Worm (Caenorhabditis elegans) whole organism, dauer: Measurements from ENCODE around the gene sdhd-1.

ENCODE experiments used
- unc-62 ChIP-seq: sonication (generic microtip); optimal IDR thresholded peaks from 2 replicates; lab custom pipeline; 2017; ENCODE audit warnings: missing biosample characterization, missing genetic modification reagents, missing genetic modification characterization

Gene sdhd-1

DNA sequence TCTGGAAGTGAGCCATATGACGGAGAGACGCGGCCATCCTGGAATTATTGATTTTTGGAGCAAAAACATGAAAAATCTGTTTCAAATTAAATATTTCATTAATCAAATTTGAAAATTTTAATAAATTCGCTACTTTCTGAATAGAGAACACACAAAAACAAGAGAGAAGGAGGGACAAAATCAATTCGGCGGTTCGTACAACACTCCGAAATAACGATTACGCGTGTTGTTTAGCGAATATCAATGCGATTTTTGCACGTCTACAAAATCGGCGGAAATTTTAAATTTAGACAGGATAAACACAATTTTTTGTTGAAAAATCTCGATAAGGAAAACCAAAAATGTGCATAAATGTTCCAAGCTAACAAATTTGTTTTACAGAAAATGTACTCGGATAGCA is at the start of gene sdhd-1, which contains the start of gene ilkp-1:
Gene sdhd-1, minus strand, starts transcription at position 38 of the 400 bp plus-strand sequence.
Gene ilkp-1, plus strand, starts transcription at position 380 of the 400 bp plus-strand sequence.
- TF ChIP-seq unc-62 (GFP tag; lab: Kevin White, UChicago), result no peak

DNA sequence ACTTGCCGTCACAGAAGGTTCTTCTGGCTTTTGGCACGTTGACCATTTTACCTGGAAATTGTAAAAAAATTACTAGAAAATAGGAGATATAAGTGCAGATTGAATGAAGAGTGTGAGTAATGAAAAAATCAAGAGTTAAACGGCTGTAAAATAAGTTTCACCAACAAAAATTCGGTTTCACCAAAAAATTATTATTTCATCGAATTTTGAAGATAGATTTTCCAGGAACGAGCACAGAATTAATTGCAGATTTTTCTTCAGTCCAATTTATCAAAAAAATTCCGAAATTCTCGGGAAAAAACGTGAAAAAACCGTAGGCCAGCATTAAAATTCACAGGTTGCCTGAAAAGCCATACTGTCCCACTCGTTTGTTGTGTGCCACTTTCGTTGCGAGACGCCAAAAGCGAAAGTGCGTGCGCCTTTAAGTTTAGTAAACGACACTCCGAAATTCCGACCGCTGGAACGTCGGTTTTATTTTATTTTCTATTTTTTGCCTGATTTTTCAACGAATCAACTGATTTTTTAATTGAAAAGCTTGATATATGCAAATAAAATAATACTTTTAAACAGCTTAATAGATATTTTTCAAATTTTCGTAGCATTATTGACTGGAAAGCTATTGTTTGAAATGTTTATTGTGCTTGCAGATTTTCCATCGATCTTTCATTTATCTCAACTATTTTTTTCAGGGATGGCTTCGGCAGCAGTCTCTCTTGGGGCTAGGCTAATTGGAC is 47.6 kb upstream of the sdhd-1 start, which contains the start of the genes rpl-36.A and nuo-1:
Gene rpl-36.A, minus strand, starts transcription at position 51 of the 734 bp plus-strand sequence.
Gene nuo-1, plus strand, starts transcription at position 684 of the 734 bp plus-strand sequence.
- no peak for TF ChIP-seq unc-62 (GFP tag; lab: Kevin White, UChicago)

DNA sequence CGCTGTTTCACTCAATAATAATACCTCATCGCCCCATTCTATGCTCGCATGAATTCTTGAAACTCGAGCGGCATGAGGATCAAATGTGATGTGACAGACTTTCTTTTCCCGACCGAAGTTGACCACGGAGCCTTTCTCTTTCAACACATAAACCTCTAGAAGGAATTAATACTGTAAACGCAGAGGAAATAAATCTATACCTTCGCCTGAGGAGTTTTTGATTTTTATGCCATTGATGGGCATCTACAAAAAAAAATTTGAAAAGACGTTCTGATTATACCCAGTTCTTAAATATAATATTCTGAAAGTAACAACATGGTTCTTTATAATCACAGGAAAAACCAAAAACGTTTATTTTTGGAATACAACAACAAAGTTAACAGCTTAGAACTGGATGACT is 46.5 kb upstream of the sdhd-1 start, which contains the start of gene nbs-1:
Gene nbs-1, minus strand, starts transcription at position 246 of the 400 bp plus-strand sequence.
- no peak for TF ChIP-seq unc-62 (GFP tag; lab: Kevin White, UChicago)

DNA sequence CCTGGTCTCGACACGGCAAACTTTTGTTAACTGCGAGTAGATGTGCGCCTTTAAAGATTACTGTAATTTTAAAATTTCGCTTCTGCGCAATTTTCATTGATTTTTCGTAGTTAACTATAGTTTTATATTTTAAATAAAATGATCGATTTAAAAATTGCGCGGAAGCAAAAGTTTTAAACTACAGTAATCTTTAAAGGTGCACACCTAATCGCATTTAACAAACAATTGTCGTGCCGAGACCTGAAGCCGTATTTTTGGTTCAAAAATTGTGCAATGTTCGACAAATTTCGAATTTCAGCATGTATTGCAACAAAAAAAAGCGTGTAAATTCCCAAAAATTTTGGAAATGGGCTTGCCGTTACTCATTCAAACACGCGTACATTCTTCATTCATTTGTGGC is 44.7 kb upstream of the sdhd-1 start:
- TF ChIP-seq unc-62 (GFP tag; lab: Kevin White, UChicago), result no peak

DNA sequence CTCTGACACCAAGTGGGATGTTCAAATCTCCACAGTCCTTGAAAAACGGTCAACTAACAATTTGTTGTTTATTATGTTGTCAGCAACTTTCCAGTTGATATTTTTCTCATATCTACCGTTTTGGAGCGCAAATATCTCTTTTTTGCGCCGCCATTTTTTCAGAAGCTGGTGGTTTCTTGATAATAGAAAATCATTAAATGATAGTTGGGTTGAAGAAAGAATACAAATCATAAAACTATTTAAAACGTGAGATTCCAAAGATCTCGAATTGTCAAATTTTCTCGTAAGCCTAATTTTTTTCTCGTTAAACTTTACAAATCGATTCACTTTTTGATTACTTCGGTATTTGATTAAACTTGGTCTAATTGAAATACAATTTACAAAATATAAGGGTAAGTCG is 42.7 kb upstream of the sdhd-1 start, which contains the start of gene rpl-42:
Gene rpl-42, plus strand, starts transcription at position 301 of the 400 bp plus-strand sequence.
- no peak for TF ChIP-seq unc-62 (GFP tag; lab: Kevin White, UChicago)

DNA sequence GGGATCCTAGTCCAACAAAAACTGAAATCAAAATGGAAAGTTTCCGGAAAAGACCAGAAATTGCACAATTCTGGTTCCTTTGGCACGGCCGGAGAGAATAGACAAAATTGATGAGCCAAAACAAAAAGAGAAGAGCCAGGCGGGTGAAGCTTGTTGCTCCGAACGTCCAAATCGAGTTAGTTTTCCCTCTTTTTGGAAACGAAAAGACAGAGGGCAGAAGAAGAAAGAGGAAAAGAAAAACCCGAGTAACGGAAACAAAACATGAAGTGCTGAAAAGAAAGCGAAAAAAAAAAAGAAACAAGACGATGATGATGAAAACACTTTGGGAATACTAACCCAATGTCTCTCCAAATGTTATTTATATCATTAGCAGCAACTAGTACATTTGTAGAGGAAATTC is 41.9 kb upstream of the sdhd-1 start:
- TF ChIP-seq unc-62 (GFP tag; lab: Kevin White, UChicago), result no peak

DNA sequence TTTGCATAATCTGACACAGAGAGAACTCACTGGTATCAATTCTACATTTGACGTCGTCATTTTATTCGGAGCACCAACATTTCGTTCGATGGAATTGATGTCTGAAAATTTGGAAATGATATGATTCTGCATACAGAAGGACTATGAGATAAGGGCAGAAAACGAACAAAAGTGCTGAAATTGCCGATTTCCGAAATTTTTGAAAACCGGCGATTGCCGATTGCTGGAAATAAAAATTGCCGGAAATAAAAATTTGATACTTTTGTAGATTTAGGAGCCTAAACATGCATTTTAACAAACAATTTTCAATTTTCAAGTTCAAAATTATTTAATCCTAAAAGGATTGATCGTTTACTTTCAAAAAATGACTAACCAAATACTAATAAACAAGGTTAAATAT is 39.6 kb upstream of the sdhd-1 start, which contains the start of gene unc-53:
Gene unc-53, minus strand, starts transcription at position 101 of the 400 bp plus-strand sequence.
- no peak for TF ChIP-seq unc-62 (GFP tag; lab: Kevin White, UChicago)

DNA sequence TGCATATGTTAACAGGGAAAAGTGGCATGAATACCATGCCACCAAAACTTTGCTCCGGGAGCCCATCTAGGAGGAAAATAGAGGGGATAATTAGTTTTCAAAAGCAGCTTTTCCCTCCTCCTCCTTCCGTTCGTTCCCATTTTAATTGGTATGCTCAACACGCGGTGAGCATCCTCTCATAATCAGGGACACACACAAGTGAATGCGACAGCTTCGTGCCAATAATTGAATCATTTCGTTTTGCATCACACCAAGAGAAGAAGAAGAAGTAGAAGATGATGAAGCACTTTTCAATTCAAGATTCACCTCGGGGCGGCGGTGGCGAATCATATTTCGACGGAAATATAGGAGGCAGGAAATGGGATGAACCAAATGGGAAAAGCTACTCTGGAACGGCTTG is 38.4 kb upstream of the sdhd-1 start:
- no peak for TF ChIP-seq unc-62 (GFP tag; lab: Kevin White, UChicago)

DNA sequence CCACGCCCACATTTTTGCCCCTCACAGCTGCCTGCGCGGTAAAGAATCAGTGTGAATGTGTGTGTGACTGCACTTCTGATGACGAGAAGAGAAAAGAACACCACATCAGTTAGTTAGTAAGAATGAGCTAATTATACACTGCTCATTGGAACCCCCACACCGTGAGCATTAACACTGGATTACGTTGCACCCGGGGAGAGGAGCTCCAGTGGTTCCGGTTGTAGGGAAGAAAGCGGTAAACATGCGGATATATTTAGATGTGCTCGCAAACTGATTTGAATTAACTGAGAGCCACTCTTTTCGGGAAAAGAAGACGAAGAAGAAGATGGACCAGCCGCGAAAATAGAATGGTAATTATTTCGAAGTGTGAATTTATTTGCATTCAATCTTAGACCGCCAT is 37.1 kb upstream of the sdhd-1 start:
- TF ChIP-seq unc-62 (GFP tag; lab: Kevin White, UChicago), result no peak

DNA sequence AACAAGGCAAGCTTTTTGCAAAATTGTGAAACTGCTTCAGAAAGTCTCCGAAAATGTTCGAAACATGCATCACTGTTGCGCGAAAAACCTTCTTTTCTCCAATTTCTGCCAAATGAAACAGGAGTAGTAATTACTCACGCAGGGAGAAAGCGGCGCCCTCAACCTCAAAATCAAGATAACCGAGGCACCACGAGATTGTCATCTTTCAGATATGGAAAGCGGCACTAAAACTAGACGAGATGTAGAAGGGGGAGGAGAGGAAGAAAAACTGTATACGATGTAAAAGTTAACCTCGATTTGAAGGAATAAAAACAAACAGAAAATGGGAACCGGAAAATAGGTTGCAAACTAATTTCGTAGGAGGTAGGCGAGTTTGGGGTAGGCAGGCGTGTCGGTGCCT is 26.8 kb upstream of the sdhd-1 start:
- no peak for TF ChIP-seq unc-62 (GFP tag; lab: Kevin White, UChicago)

DNA sequence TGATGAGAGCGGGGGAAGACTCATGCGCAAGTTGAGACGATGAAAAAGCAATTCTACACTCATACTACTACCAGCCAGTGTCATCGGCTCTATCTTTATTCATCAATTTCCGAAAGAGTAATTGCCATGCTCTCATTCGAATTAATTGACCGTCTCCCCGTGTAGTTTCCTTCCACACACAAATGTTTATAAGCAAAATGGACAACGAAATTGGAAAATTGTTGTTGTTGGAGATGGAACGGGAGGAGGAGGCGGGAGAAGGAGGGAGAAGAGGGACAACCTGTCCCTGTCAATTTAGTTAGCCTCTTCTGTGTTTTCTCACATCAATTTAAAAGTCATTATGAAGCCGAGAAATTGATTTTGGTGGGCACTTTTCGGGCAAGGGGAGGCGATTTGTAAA is 22.9 kb upstream of the sdhd-1 start:
- no peak for TF ChIP-seq unc-62 (GFP tag; lab: Kevin White, UChicago)

DNA sequence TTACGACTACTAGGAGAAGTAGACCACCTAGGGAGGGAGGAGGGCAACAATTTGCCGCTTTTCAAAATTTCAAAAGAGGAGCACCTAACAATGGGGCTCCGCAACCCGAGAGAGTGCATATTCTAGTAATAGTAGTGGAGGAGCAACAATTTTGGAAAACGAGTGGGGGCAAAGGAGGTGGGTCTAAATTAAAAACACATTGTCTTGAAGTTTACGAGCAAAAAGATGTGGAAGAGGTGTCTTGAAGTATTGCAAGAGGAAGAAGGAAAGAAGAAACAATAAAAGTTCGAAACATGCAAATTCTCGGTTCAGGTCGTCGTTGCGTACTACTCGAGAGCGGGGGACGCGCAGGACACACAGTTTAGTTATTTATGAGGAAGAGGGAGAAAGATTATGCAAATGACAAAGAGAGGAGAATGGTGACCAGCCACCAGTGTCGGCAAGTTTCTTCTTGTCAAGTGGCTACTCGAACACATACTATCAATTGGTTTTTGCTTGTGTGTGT is 14.5 kb upstream of the sdhd-1 start:
- no peak for TF ChIP-seq unc-62 (GFP tag; lab: Kevin White, UChicago)

DNA sequence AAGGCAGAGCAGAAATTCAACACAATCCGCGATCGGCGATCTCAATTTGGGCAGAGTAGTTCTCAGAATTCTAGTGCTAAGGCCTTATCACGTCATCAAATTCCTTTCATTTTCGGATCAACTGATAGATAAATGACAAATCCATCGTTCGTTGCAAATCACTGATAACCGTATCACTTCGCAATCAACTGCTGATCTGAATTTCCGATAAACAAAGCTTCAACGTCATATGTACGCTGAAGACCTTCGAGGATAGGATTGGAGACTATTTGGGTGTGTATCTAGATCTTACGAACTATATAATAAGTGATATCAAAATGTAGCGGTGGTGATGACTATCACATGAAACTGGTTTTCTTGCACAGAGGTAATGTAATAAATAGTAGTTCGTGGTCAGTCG is 7.5 kb upstream of the sdhd-1 start:
- no peak for TF ChIP-seq unc-62 (GFP tag; lab: Kevin White, UChicago)

DNA sequence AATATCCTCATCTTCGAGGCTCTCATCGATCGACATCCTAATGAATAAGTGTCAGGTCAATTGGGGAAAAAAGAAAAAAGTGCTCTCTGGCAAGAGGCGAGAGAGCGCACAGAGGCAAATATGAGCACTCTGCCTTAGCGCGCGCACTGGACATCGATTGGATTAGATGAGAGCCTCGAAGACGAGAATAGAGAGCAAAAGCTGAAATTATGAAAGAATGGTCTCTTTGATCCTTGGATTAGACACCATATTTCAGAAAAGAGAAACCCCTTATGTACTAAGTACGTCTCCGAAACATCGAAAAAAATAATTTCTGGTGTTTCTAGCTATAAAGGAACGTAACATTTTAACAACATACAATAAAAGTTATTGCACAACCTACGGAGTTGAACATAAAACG is 5.5 kb upstream of the sdhd-1 start, which contains the start of gene F45E10.2:
Gene F45E10.2, minus strand, starts transcription at position 101 of the 400 bp plus-strand sequence.
- TF ChIP-seq unc-62 (GFP tag; lab: Kevin White, UChicago), result no peak

DNA sequence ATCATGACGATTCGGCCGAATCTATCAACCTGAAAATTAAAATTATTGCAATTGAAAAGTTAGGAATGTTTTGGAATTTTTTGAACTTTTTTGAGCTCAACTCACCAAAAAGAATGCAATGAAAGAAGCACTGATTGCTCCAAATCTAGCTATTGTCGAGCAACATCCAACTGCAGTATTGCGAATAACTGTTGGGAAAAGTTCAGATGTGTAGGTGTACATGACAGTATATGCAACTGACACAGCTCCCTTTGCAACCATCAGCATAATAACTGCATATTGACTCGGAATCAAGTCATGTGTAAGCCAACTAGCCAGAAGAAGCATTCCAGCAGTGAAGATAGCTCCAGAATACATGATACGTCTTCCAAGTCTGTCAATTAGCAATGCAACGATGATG is 2.8 kb upstream of the sdhd-1 start:
- TF ChIP-seq unc-62 (GFP tag; lab: Kevin White, UChicago), result no peak

DNA sequence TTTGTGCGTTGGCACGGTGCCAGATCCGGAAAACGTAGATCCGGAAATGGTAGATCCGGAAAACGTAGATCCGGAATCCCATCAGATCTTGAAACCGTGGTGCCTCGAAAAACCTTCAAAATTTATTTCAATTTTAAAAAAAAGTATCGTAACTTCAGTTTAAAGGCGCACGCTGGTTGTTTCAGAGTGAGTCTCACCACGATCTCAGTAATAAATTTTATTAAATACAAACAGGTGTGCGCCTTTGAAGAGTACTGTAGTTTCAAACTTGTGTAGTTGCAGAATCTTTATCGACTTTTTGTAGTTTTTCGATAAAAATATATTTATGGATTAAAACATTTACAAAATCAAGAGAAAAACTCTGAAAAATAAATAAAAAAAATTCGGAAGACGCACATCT is 965 bp upstream of the sdhd-1 start:
- no peak for TF ChIP-seq unc-62 (GFP tag; lab: Kevin White, UChicago)

DNA sequence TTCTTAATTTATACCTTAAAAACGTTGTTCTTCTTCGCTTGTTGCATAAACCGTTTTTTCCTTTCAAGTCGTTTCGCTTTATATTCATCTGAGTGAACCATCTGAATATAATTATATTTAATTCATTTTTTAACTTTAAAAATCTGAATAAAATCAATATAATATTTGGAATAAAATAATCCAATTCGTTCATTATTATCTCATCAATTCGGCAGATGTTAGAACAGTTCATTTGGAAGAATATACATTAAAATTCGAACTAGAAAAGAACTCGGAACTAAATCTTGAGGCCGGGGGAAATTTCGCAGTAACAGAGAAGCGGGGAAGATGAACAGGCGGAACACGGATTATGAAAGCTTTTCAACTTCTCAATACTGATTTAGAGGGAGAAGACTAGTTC is 783 bp downstream of the sdhd-1 start, which contains the start of gene F33A8.4:
Gene F33A8.4, minus strand, starts transcription at position 101 of the 400 bp plus-strand sequence.
- no peak for TF ChIP-seq unc-62 (GFP tag; lab: Kevin White, UChicago)
